Fruit fly (Drosophila melanogaster): ENCODE results near the gene CG11854.

The CG11854 gene

DNA sequence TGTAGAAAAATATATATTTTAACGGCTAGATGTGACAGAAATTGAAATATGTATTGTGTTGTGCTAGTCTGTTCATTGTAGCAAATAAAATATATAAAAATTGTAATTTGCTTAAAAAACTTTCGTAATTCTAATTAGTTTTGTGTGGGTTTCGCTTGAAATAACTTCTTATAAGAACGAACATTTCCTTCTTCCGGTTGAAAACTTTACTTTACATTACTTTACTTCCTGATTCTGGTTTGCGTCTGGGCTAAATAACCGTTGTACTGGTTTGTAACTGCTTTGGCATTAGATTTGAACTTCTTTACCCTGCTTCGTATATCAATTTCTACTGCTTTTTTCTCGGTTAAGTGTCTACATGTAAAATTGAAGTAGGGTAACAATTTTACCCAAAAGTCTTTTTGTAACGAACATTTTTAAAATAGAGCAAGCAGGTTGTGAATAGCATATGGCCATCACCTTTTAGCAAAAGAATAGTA, 48.1 kb upstream of the CG11854 start, which contains the start of gene lobo (continued):
- TF ChIP-seq Gsc (GFP tag; IDR thresholded peaks at IDR 0.05), result no peak
- peak; percentile 97 for TF ChIP-seq Ets65A (GFP tag)
- TF ChIP-seq unc-4 (GFP tag; IDR thresholded peaks at IDR 0.05; ENCODE audit: partially characterized antibody), result 0 out of 2 replicates have a peak, but pooled peaks have one; percentile 25
- peak; percentile 85 for TF ChIP-seq slbo (GFP tag; IDR thresholded peaks at IDR 0.05)
- peak; percentile 65 for TF ChIP-seq nerfin-1 (tag; optimal IDR thresholded peaks at IDR 0.05)
- TF ChIP-seq dimm (GFP tag; IDR thresholded peaks at IDR 0.05), result peak; percentile 53; the same call in 1 of the 2 replicates
- no peak for TF ChIP-seq psq (GFP tag; optimal IDR thresholded peaks at IDR 0.05)
- peak; percentile 67 for TF ChIP-seq CG13424 (tag; optimal IDR thresholded peaks at IDR 0.05)
- TF ChIP-seq Oaz (GFP tag; IDR thresholded peaks at IDR 0.05), result peak; percentile 71; the same call in 1 of the 2 replicates
- peak; percentile 15 for TF ChIP-seq Six4 (GFP tag; optimal IDR thresholded peaks at IDR 0.05)
- no peak for TF ChIP-seq CG31388 (GFP tag; optimal IDR thresholded peaks at IDR 0.05)
- TF ChIP-seq Dfd (GFP tag; optimal IDR thresholded peaks at IDR 0.05), result peak in 1 of 2 experiments; percentile 50
- peak; percentile 73 for TF ChIP-seq CG12659 (GFP tag; optimal IDR thresholded peaks at IDR 0.05)
- TF ChIP-seq CG11085 (GFP tag; IDR thresholded peaks at IDR 0.05), result peak; percentile 81
- TF ChIP-seq CG12769 (tag; optimal IDR thresholded peaks at IDR 0.05), result no peak
- TF ChIP-seq Sox102F (GFP tag; optimal IDR thresholded peaks at IDR 0.05), result no peak
- TF ChIP-seq eve (GFP tag; optimal IDR thresholded peaks at IDR 0.05), result no peak
- TF ChIP-seq CG11560 (tag; IDR thresholded peaks at IDR 0.05), result peak; percentile 6; the same call in 1 of the 3 replicates
- TF ChIP-seq CG34422 (GFP tag; IDR thresholded peaks at IDR 0.05), result peak; percentile 68
- peak; percentile 8 for TF ChIP-seq CG6654 (GFP tag; optimal IDR thresholded peaks at IDR 0.05)
- TF ChIP-seq CG3838 (GFP tag; optimal IDR thresholded peaks at IDR 0.05), result peak; percentile 41
- TF ChIP-seq CG11398 (GFP tag; optimal IDR thresholded peaks at IDR 0.05), result peak; percentile 60
- TF ChIP-seq CG16779 (GFP tag; IDR thresholded peaks at IDR 0.05), result no peak
- no peak for TF ChIP-seq CG10959 (GFP tag; IDR thresholded peaks at IDR 0.05)
- 0 out of 4 replicates have a peak, but pooled peaks have one; percentile 14 for TF ChIP-seq Gug (GFP tag; IDR thresholded peaks at IDR 0.05)
- TF ChIP-seq CG14050 (GFP tag; IDR thresholded peaks at IDR 0.05), result no peak
- TF ChIP-seq kni (GFP tag; optimal IDR thresholded peaks at IDR 0.05), result peak; percentile 10
- TF ChIP-seq CG11456 (GFP tag; IDR thresholded peaks at IDR 0.05), result no peak; the same call in 2 of the 3 replicates
- TF ChIP-seq sug (tag; optimal IDR thresholded peaks at IDR 0.05), result peak; percentile 68
- peak; percentile 83 for TF ChIP-seq pita (GFP tag; optimal IDR thresholded peaks at IDR 0.05)
- TF ChIP-seq MTF-1 (GFP tag; optimal IDR thresholded peaks at IDR 0.05; ENCODE audit: borderline replicate concordance), result no peak
- TF ChIP-seq slp2 (GFP tag; optimal IDR thresholded peaks at IDR 0.05), result peak; percentile 59
- TF ChIP-seq CG8359 (GFP tag; optimal IDR thresholded peaks at IDR 0.05; ENCODE audit: borderline replicate concordance), result no peak
- peak; percentile 54 for TF ChIP-seq H2.0 (GFP tag; IDR thresholded peaks at IDR 0.05)
- peak; percentile 38 for TF ChIP-seq tx (GFP tag; optimal IDR thresholded peaks at IDR 0.05)
- TF ChIP-seq so (GFP tag; IDR thresholded peaks at IDR 0.05), result peak; percentile 36; the same call in 1 of the 3 replicates
- no peak for TF ChIP-seq vnd (GFP tag; IDR thresholded peaks at IDR 0.05; ENCODE audit: partially characterized antibody)
- TF ChIP-seq CG10274 (GFP tag; optimal IDR thresholded peaks at IDR 0.05), result peak; percentile 21
- TF ChIP-seq CG15073 (GFP tag; optimal IDR thresholded peaks at IDR 0.05), result no peak
- TF ChIP-seq Sry-β (GFP tag; optimal IDR thresholded peaks at IDR 0.05), result no peak
- TF ChIP-seq CG2889 (GFP tag; IDR thresholded peaks at IDR 0.05), result no peak
- no peak for TF ChIP-seq Kr (GFP tag; optimal IDR thresholded peaks at IDR 0.05)
- TF ChIP-seq CG7786 (GFP tag; optimal IDR thresholded peaks at IDR 0.05), result peak; percentile 37
- TF ChIP-seq Ptx1 (GFP tag; IDR thresholded peaks at IDR 0.05), result peak; percentile 42; the same call in 1 of the 2 replicates
- TF ChIP-seq gcm (GFP tag; optimal IDR thresholded peaks at IDR 0.05), result peak; percentile 30
- TF ChIP-seq CG1792 (GFP tag; optimal IDR thresholded peaks at IDR 0.05), result no peak
- TF ChIP-seq CG9437 (GFP tag; optimal IDR thresholded peaks at IDR 0.05), result peak; percentile 47
- peak; percentile 66 for TF ChIP-seq CG8290 (GFP tag; optimal IDR thresholded peaks at IDR 0.05)
- TF ChIP-seq CG8290 (tag; optimal IDR thresholded peaks at IDR 0.05), result peak in 1 of 2 experiments; percentile 79
- peak; percentile 31 for TF ChIP-seq p53 (GFP tag; optimal IDR thresholded peaks at IDR 0.05)
- TF ChIP-seq Bdp1 (GFP tag; optimal IDR thresholded peaks at IDR 0.05), result peak; percentile 14
